Fruit fly (Drosophila melanogaster) whole organism, wandering third instar larva: ENCODE data around the gene Shab.

ENCODE experiments used
- Abd-B ChIP-seq: fragments of >200 bp; optimal IDR thresholded peaks from 2 replicates; lab custom pipeline; 2017; ENCODE audit warnings: missing biosample characterization, missing genetic modification characterization
- CG32264 ChIP-seq: fragments of 200-800 bp; sonication (Bioruptor generic); optimal IDR thresholded peaks from 2 replicates; lab custom pipeline; 2016; ENCODE audit warnings: missing biosample characterization, missing genetic modification characterization
- CG9705 ChIP-seq: fragments of 200-800 bp; sonication (Bioruptor generic); optimal IDR thresholded peaks from 2 replicates; lab custom pipeline; 2018; ENCODE audit warnings: missing biosample characterization, mild to moderate bottlenecking, missing genetic modification characterization
- CrebA ChIP-seq: fragments of 200-800 bp; sonication (Bioruptor generic); optimal IDR thresholded peaks from 2 replicates; lab custom pipeline; 2016; ENCODE audit warnings: missing biosample characterization, mild to moderate bottlenecking, missing genetic modification characterization, borderline replicate concordance
- Dfd ChIP-seq: fragments of >200 bp; optimal IDR thresholded peaks from 2 replicates; lab custom pipeline; 2017; ENCODE audit warnings: missing biosample characterization, missing genetic modification characterization
- Dif ChIP-seq: fragments of 200-275, 200-300 bp; sonication (Bioruptor generic); optimal IDR thresholded peaks from 2 replicates; lab custom pipeline; 2018; ENCODE audit warnings: missing biosample characterization, missing genetic modification characterization; ENCODE audit not compliant: partially characterized antibody
- GATAd ChIP-seq: sonication (Bioruptor generic); optimal IDR thresholded peaks from 2 replicates; lab custom pipeline; 2016; ENCODE audit warnings: missing biosample characterization, missing genetic modification characterization
- HLH106 ChIP-seq: fragments of 200-800 bp; optimal IDR thresholded peaks from 3 replicates; lab custom pipeline; 2019; ENCODE audit warnings: missing biosample characterization, mild to moderate bottlenecking, missing genetic modification characterization, moderate library complexity
- Hnf4 ChIP-seq: fragments of 200-800 bp; sonication (Bioruptor generic); optimal IDR thresholded peaks from 2 replicates; lab custom pipeline; 2016; ENCODE audit warnings: missing biosample characterization, mild to moderate bottlenecking, missing genetic modification characterization
- Hr78 ChIP-seq: fragments of >200 bp; optimal IDR thresholded peaks from 2 replicates; lab custom pipeline; 2017; ENCODE audit warnings: missing biosample characterization, missing genetic modification characterization
- Hr83 ChIP-seq: fragments of 200-300 bp; sonication (Bioruptor generic); optimal IDR thresholded peaks from 2 replicates; lab custom pipeline; 2016; ENCODE audit warnings: missing biosample characterization, mild to moderate bottlenecking, missing genetic modification characterization, moderate library complexity; ENCODE audit not compliant: poor library complexity, severe bottlenecking
- Jra ChIP-seq: sonication (Bioruptor generic); optimal IDR thresholded peaks from 2 replicates; lab custom pipeline; 2016; ENCODE audit warnings: missing biosample characterization, missing genetic modification characterization
- Mio ChIP-seq: sonication (Bioruptor generic); optimal IDR thresholded peaks from 2 replicates; lab custom pipeline; 2016; ENCODE audit warnings: missing biosample characterization, missing genetic modification characterization
- Myc ChIP-seq: fragments of >200 bp; optimal IDR thresholded peaks from 2 replicates; lab custom pipeline; 2017
- N ChIP-seq: fragments of >200 bp; optimal IDR thresholded peaks from 2 replicates; lab custom pipeline; 2018; ENCODE audit warnings: missing biosample characterization, missing external identifiers, missing genetic modification characterization
- OdsH ChIP-seq: fragments of 200-800 bp; sonication (Bioruptor generic); optimal IDR thresholded peaks from 2 replicates; lab custom pipeline; 2016; ENCODE audit warnings: missing biosample characterization, mild to moderate bottlenecking, missing genetic modification characterization
- Rel ChIP-seq, 2 experiments: fragments of 200-800 bp; sonication (Bioruptor generic) in 1 of 2; optimal IDR thresholded peaks; 2 replicates in 1 of 2; 3 replicates in 1 of 2; lab custom pipeline; 2016 to 2019; ENCODE audit warnings: mild to moderate bottlenecking in 2 of 2, missing biosample characterization in 2 of 2, missing genetic modification characterization in 2 of 2, moderate library complexity in 1 of 2
- Sp1 ChIP-seq: fragments of 200-800 bp; sonication (Bioruptor generic); optimal IDR thresholded peaks from 3 replicates; lab custom pipeline; 2019; ENCODE audit warnings: missing biosample characterization, mild to moderate bottlenecking, missing genetic modification characterization, moderate library complexity
- Vsx2 ChIP-seq: fragments of 200-300, 225-300 bp; sonication (Bioruptor generic); optimal IDR thresholded peaks from 2 replicates; lab custom pipeline; 2018; ENCODE audit warnings: missing biosample characterization, missing genetic modification characterization; ENCODE audit not compliant: partially characterized antibody
- br ChIP-seq: fragments of 200-800 bp; sonication (Bioruptor generic); optimal IDR thresholded peaks from 2 replicates; lab custom pipeline; 2016; ENCODE audit warnings: missing biosample characterization, missing genetic modification characterization
- brk ChIP-seq: fragments of 200-800 bp; sonication (Bioruptor generic); optimal IDR thresholded peaks from 2 replicates; lab custom pipeline; 2016; ENCODE audit warnings: missing biosample characterization, mild to moderate bottlenecking, missing genetic modification characterization
- dl ChIP-seq, 2 experiments: fragments of 175-275, 200-275 bp in 1 of 2; fragments of 200-275 bp in 1 of 2; sonication (Bioruptor generic); optimal IDR thresholded peaks; lab custom pipeline; 2018; ENCODE audit warnings: mild to moderate bottlenecking in 2 of 2, missing biosample characterization in 2 of 2, missing genetic modification characterization in 2 of 2, moderate library complexity in 2 of 2; ENCODE audit not compliant: partially characterized antibody in 2 of 2, insufficient read depth in 1 of 2
- dmrt93B ChIP-seq: fragments of 200-800 bp; sonication (Bioruptor generic); optimal IDR thresholded peaks from 2 replicates; lab custom pipeline; 2018; ENCODE audit warnings: missing biosample characterization, mild to moderate bottlenecking, missing genetic modification characterization
- dsf ChIP-seq: sonication (Bioruptor generic); optimal IDR thresholded peaks from 2 replicates; lab custom pipeline; 2016; ENCODE audit warnings: missing biosample characterization, missing genetic modification characterization, borderline replicate concordance
- ey ChIP-seq: fragments of 200-800 bp; sonication (Bioruptor generic); optimal IDR thresholded peaks from 2 replicates; lab custom pipeline; 2016; ENCODE audit warnings: missing biosample characterization, missing genetic modification characterization
- foxo ChIP-seq, 2 experiments: fragments of 200-800 bp; sonication (Bioruptor generic); optimal IDR thresholded peaks; 2 replicates in 1 of 2; 3 replicates in 1 of 2; lab custom pipeline; 2016 to 2017; ENCODE audit warnings: missing biosample characterization in 2 of 2, missing genetic modification characterization in 2 of 2
- fru ChIP-seq: fragments of 200-800 bp; sonication (Bioruptor generic); optimal IDR thresholded peaks from 3 replicates; lab custom pipeline; 2016; ENCODE audit warnings: missing biosample characterization, mild to moderate bottlenecking, missing genetic modification characterization
- h ChIP-seq: fragments of 200-800 bp; sonication (Bioruptor generic); optimal IDR thresholded peaks from 3 replicates; lab custom pipeline; 2016; ENCODE audit warnings: missing biosample characterization, mild to moderate bottlenecking, missing genetic modification characterization
- jim ChIP-seq: fragments of 175-275, 200-325 bp; sonication (Bioruptor generic); optimal IDR thresholded peaks from 2 replicates; lab custom pipeline; 2016; ENCODE audit warnings: missing biosample characterization, mild to moderate bottlenecking, missing genetic modification characterization
- lola ChIP-seq: fragments of >200 bp; optimal IDR thresholded peaks from 2 replicates; lab custom pipeline; 2017; ENCODE audit warnings: missing biosample characterization, missing genetic modification characterization
- pan ChIP-seq: fragments of >200 bp; optimal IDR thresholded peaks from 2 replicates; lab custom pipeline; 2017
- psq ChIP-seq: fragments of 200-800 bp; sonication (Bioruptor generic); optimal IDR thresholded peaks from 3 replicates; lab custom pipeline; 2017; ENCODE audit warnings: missing biosample characterization, mild to moderate bottlenecking, missing genetic modification characterization, moderate library complexity
- rgr ChIP-seq: fragments of 200-800 bp; sonication (Bioruptor generic); optimal IDR thresholded peaks from 3 replicates; lab custom pipeline; 2016; ENCODE audit warnings: missing biosample characterization, mild to moderate bottlenecking, missing genetic modification characterization
- sage ChIP-seq: fragments of 200-800 bp; sonication (Bioruptor generic); optimal IDR thresholded peaks from 2 replicates; lab custom pipeline; 2016; ENCODE audit warnings: missing biosample characterization, mild to moderate bottlenecking, missing genetic modification characterization
- sv ChIP-seq: fragments of 200-800 bp; sonication (Bioruptor generic); optimal IDR thresholded peaks from 3 replicates; lab custom pipeline; 2016; ENCODE audit warnings: missing biosample characterization, missing genetic modification characterization
- tai ChIP-seq: sonication (Bioruptor generic); optimal IDR thresholded peaks from 2 replicates; lab custom pipeline; 2016; ENCODE audit warnings: missing biosample characterization, missing genetic modification characterization
- usp ChIP-seq: fragments of >200 bp; optimal IDR thresholded peaks from 2 replicates; lab custom pipeline; 2017; ENCODE audit warnings: missing biosample characterization, missing genetic modification characterization
- woc ChIP-seq: sonication (Bioruptor generic); optimal IDR thresholded peaks from 2 replicates; lab custom pipeline; 2016; ENCODE audit warnings: missing biosample characterization, mild to moderate bottlenecking, missing genetic modification characterization

Shab gene

DNA sequence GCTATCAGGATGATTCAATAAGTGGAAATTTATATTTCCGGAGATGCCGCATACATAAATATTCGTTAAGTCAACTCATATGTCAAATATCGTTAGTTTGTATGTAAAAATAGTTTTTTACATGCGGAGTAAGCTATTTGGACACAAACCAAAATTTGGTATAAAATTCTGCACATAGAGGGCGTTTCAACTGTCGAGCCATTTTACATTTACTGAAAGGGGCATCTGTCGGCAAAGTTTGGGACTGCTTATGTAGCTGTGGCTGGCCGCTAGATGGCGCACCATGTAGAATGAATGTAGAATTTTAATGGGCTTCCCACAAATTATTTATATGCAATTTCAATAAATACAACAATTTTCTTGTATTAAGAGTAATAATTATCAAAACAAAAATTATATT is 43.0 kb upstream of the Shab start:
- TF ChIP-seq CG9705 (no peak), Hr78 (GFP tag; lab: Kevin White, UChicago) (no peak), dmrt93B (peak; percentile 26), Myc (lab: Kevin White, UChicago) (peak; percentile 90), foxo (GFP tag; optimal IDR thresholded peaks at IDR 0.05; lab: Kevin White, UChicago) (peak in 1 of 2 experiments; percentile 69), lola (no peak), brk (GFP tag; lab: Kevin White, UChicago) (peak; percentile 31), tai (peak; percentile 72), usp (GFP tag; lab: Kevin White, UChicago) (no peak), HLH106 (tag; lab: Kevin White, UChicago) (peak; percentile 49), CG32264 (no peak), Sp1 (no peak), Mio (GFP tag; lab: Kevin White, UChicago) (no peak), sage (GFP tag; lab: Kevin White, UChicago) (no peak), Hnf4 (GFP tag; lab: Kevin White, UChicago) (peak; percentile 75), Dfd (GFP tag; lab: Kevin White, UChicago) (no peak), br (GFP tag; lab: Kevin White, UChicago) (peak; percentile 47), N (no peak), Dif (GFP tag; lab: Kevin White, UChicago) (no peak), fru (GFP tag; lab: Kevin White, UChicago) (peak; percentile 25), CrebA (GFP tag; lab: Kevin White, UChicago) (no peak), Jra (GFP tag; lab: Kevin White, UChicago) (no peak), ey (peak; percentile 46), psq (GFP tag; lab: Kevin White, UChicago) (peak; percentile 33), sv (GFP tag; lab: Kevin White, UChicago) (peak; percentile 59), GATAd (GFP tag; lab: Kevin White, UChicago) (no peak), dl (GFP tag; optimal IDR thresholded peaks at IDR 0.05; lab: Kevin White, UChicago; ENCODE audit: insufficient read depth in 1 of 2, partially characterized antibody in 2 of 2) (no peak), Rel (GFP tag; optimal IDR thresholded peaks at IDR 0.05; lab: Kevin White, UChicago) (no peak), Rel (tag; optimal IDR thresholded peaks at IDR 0.05; lab: Kevin White, UChicago) (peak; percentile 96), Vsx2 (GFP tag; lab: Kevin White, UChicago) (no peak), OdsH (GFP tag; lab: Kevin White, UChicago) (no peak), jim (GFP tag; lab: Kevin White, UChicago) (no peak), Abd-B (no peak), h (peak; percentile 51), Hr83 (GFP tag; lab: Kevin White, UChicago) (peak; percentile 83), pan (lab: Kevin White, UChicago) (no peak), dsf (GFP tag; lab: Kevin White, UChicago) (no peak), rgr (GFP tag; lab: Kevin White, UChicago) (peak; percentile 52), woc (GFP tag; lab: Kevin White, UChicago) (no peak)
- TF ChIP-seq, all 38 proteins: peak for 16

DNA sequence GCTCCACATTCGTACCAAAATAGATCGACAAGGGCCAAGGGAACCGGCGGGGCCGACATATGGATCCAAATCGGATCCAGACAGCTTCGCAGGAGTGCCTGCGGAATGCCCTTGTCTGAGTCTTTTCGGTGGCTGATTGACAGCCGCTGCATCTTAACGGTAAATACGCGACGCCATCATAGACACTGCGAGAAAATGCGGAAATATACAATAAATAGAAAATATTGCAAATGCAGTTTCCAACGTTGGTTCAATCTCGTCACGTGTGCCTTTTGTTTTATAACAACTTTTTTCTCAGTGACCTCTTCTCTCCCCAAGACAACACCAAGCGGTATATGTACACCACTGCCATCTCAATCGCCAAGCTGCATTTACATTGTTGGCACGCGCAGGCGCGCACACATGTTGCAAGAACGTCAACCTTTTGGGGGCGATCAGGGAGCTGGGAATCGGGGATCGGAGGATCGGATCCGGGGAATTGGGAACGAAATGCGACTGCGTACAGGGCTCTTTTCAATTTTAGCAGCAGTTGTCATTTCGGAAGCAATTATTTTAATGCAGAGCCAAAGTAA is 42.0 kb upstream of the Shab start:
- TF ChIP-seq foxo (GFP tag; optimal IDR thresholded peaks at IDR 0.05; lab: Kevin White, UChicago) (no peak), pan (lab: Kevin White, UChicago) (no peak), Sp1 (no peak), Dif (GFP tag; lab: Kevin White, UChicago) (no peak), usp (GFP tag; lab: Kevin White, UChicago) (no peak), sage (GFP tag; lab: Kevin White, UChicago) (no peak), Mio (GFP tag; lab: Kevin White, UChicago) (no peak), Vsx2 (GFP tag; lab: Kevin White, UChicago) (no peak), ey (no peak), br (GFP tag; lab: Kevin White, UChicago) (no peak)
- TF ChIP-seq, all 38 proteins: peak for 0
